Fruit fly (Drosophila melanogaster): ENCODE measurements around the gene CG44362.

CG44362 gene

dm6 chr3L:11359596-11359995, 37.7 kb upstream of the CG44362 start:
- TF ChIP-seq CG10348 (GFP tag; IDR thresholded peaks at IDR 0.05) (no peak), CG32121 (GFP tag; IDR thresholded peaks at IDR 0.05) (no peak), D1 (tag; optimal IDR thresholded peaks at IDR 0.05) (no peak), Pif1A (GFP tag; optimal IDR thresholded peaks at IDR 0.05) (no peak), Ets98B (GFP tag; IDR thresholded peaks at IDR 0.05) (no peak), CG15710 (tag; optimal IDR thresholded peaks at IDR 0.05) (no peak), Pif1B (GFP tag; optimal IDR thresholded peaks at IDR 0.05) (no peak)

dm6 chr3L:11364327-11364726, 33.0 kb upstream of the CG44362 start:
- TF ChIP-seq D1 (tag; optimal IDR thresholded peaks at IDR 0.05) (peak; percentile 78), CG15710 (tag; optimal IDR thresholded peaks at IDR 0.05) (peak; percentile 81), Ets98B (GFP tag; IDR thresholded peaks at IDR 0.05) (peak; percentile 95), CG32121 (GFP tag; IDR thresholded peaks at IDR 0.05) (peak; percentile 87), Snoo (tag; optimal IDR thresholded peaks at IDR 0.05) (peak; percentile 60), CG13204 (GFP tag; optimal IDR thresholded peaks at IDR 0.05) (peak; percentile 49), CG14655 (GFP tag; optimal IDR thresholded peaks at IDR 0.05) (peak; percentile 93), CG34367 (tag; optimal IDR thresholded peaks at IDR 0.05) (peak; percentile 74), Pif1A (GFP tag; optimal IDR thresholded peaks at IDR 0.05) (peak; percentile 94), EcR (GFP tag; optimal IDR thresholded peaks at IDR 0.05) (no peak), gl (tag; optimal IDR thresholded peaks at IDR 0.05) (peak; percentile 70), Pif1B (GFP tag; optimal IDR thresholded peaks at IDR 0.05) (peak; percentile 77), CG10348 (GFP tag; IDR thresholded peaks at IDR 0.05) (0 out of 2 replicates have a peak, but pooled peaks have one; percentile 12), CG4496 (GFP tag; IDR thresholded peaks at IDR 0.05) (peak; percentile 94), rn (GFP tag; IDR thresholded peaks at IDR 0.05) (peak; percentile 72; the same call in 1 of the 2 replicates), CG9948 (tag; optimal IDR thresholded peaks at IDR 0.05) (peak; percentile 83), CG17806 (tag; optimal IDR thresholded peaks at IDR 0.05) (peak; percentile 86), fd96Ca (GFP tag; IDR thresholded peaks at IDR 0.05) (peak; percentile 91), CG12605 (GFP tag; IDR thresholded peaks at IDR 0.05) (peak; percentile 84), CG8159 (tag; optimal IDR thresholded peaks at IDR 0.05) (peak; percentile 89), CG8301 (tag; optimal IDR thresholded peaks at IDR 0.05) (peak; percentile 88)

dm6 chr3L:11364835-11365431, 32.4 kb upstream of the CG44362 start, which contains the start of gene CG6163:
CG6163 (minus strand) TSS chr3L:11364885.
- TF ChIP-seq Pif1B (GFP tag; optimal IDR thresholded peaks at IDR 0.05): peak; percentile 53
- TF ChIP-seq CG10348 (GFP tag; IDR thresholded peaks at IDR 0.05): no peak
- TF ChIP-seq CG8301 (tag; optimal IDR thresholded peaks at IDR 0.05): no peak
- TF ChIP-seq CG34367 (tag; optimal IDR thresholded peaks at IDR 0.05): peak; percentile 43
- TF ChIP-seq CG14655 (GFP tag; optimal IDR thresholded peaks at IDR 0.05): no peak
- peak; percentile 33 for TF ChIP-seq CG8159 (tag; optimal IDR thresholded peaks at IDR 0.05)
- TF ChIP-seq Ets98B (GFP tag; IDR thresholded peaks at IDR 0.05): peak; percentile 22; the same call in 1 of the 2 replicates
- no peak for TF ChIP-seq D1 (tag; optimal IDR thresholded peaks at IDR 0.05)
- no peak for TF ChIP-seq fd96Ca (GFP tag; IDR thresholded peaks at IDR 0.05)
- TF ChIP-seq CG32121 (GFP tag; IDR thresholded peaks at IDR 0.05): no peak
- TF ChIP-seq gl (tag; optimal IDR thresholded peaks at IDR 0.05): peak; percentile 65
- no peak for TF ChIP-seq rn (GFP tag; IDR thresholded peaks at IDR 0.05)
- peak; percentile 42 for TF ChIP-seq CG17806 (tag; optimal IDR thresholded peaks at IDR 0.05)
- peak; percentile 42 for TF ChIP-seq CG15710 (tag; optimal IDR thresholded peaks at IDR 0.05)
- peak; percentile 57; the same call in 1 of the 2 replicates for TF ChIP-seq CG12605 (GFP tag; IDR thresholded peaks at IDR 0.05)
- peak; percentile 7 for TF ChIP-seq Snoo (tag; optimal IDR thresholded peaks at IDR 0.05)
- TF ChIP-seq CG13204 (GFP tag; optimal IDR thresholded peaks at IDR 0.05): peak; percentile 76
- peak; percentile 48 for TF ChIP-seq Pif1A (GFP tag; optimal IDR thresholded peaks at IDR 0.05)
- TF ChIP-seq CG9948 (tag; optimal IDR thresholded peaks at IDR 0.05): no peak
- peak; percentile 61; the same call in 2 of the 3 replicates for TF ChIP-seq CG4496 (GFP tag; IDR thresholded peaks at IDR 0.05)
- TF ChIP-seq EcR (GFP tag; optimal IDR thresholded peaks at IDR 0.05): peak; percentile 4

- TF ChIP-seq Snoo (tag; optimal IDR thresholded peaks at IDR 0.05) (no peak), CG15710 (tag; optimal IDR thresholded peaks at IDR 0.05) (peak; percentile 15), CG8301 (tag; optimal IDR thresholded peaks at IDR 0.05) (no peak), Pif1B (GFP tag; optimal IDR thresholded peaks at IDR 0.05) (no peak), CG10348 (GFP tag; IDR thresholded peaks at IDR 0.05) (no peak), Ets98B (GFP tag; IDR thresholded peaks at IDR 0.05) (peak; percentile 80), CG34367 (tag; optimal IDR thresholded peaks at IDR 0.05) (no peak), Pif1A (GFP tag; optimal IDR thresholded peaks at IDR 0.05) (no peak), CG14655 (GFP tag; optimal IDR thresholded peaks at IDR 0.05) (peak; percentile 36), EcR (GFP tag; optimal IDR thresholded peaks at IDR 0.05) (peak; percentile 52), D1 (tag; optimal IDR thresholded peaks at IDR 0.05) (peak; percentile 10), CG9948 (tag; optimal IDR thresholded peaks at IDR 0.05) (peak; percentile 32), rn (GFP tag; IDR thresholded peaks at IDR 0.05) (no peak), CG13204 (GFP tag; optimal IDR thresholded peaks at IDR 0.05) (no peak), CG12605 (GFP tag; IDR thresholded peaks at IDR 0.05) (peak; percentile 46), CG17806 (tag; optimal IDR thresholded peaks at IDR 0.05) (peak; percentile 24), CG32121 (GFP tag; IDR thresholded peaks at IDR 0.05) (peak; percentile 59), CG4496 (GFP tag; IDR thresholded peaks at IDR 0.05) (peak; percentile 64), gl (tag; optimal IDR thresholded peaks at IDR 0.05) (no peak), fd96Ca (GFP tag; IDR thresholded peaks at IDR 0.05) (peak; percentile 67), CG8159 (tag; optimal IDR thresholded peaks at IDR 0.05) (peak; percentile 54)
Observed at dm6 chr3L:11365432-11366318, 31.7 kb upstream of the CG44362 start.
